Fruit fly (Drosophila melanogaster) whole organism, pupa: Measurements from ENCODE around the gene CG31454.

Source experiments
- CG10348 ChIP-seq: fragments of 200-800 bp; sonication (Bioruptor generic); IDR thresholded peaks from 2 replicates; pipeline ENCODE4 v1.3.6; 2022; ENCODE audit warnings: missing biosample characterization, missing genetic modification characterization
- CG12605 ChIP-seq: fragments of 200-800 bp; sonication (Bioruptor generic); IDR thresholded peaks from 2 replicates; pipeline ENCODE4 v1.3.6; 2022; ENCODE audit warnings: missing biosample characterization, missing genetic modification characterization
- CG17806 ChIP-seq: fragments of 200-800 bp; sonication (Bioruptor generic); optimal IDR thresholded peaks from 2 replicates; lab custom pipeline; 2018; ENCODE audit warnings: missing biosample characterization, mild to moderate bottlenecking, missing genetic modification characterization, moderate library complexity
- CG32121 ChIP-seq: fragments of 200-800 bp; sonication (Bioruptor generic); IDR thresholded peaks from 2 replicates; pipeline ENCODE4 v1.3.6; 2022; ENCODE audit warnings: missing biosample characterization, missing genetic modification characterization
- CG34367 ChIP-seq: fragments of 200-800 bp; sonication (Bioruptor generic); optimal IDR thresholded peaks from 2 replicates; lab custom pipeline; 2018; ENCODE audit warnings: missing biosample characterization, mild to moderate bottlenecking, missing genetic modification characterization
- CG9948 ChIP-seq: fragments of 200-800 bp; sonication (Bioruptor generic); optimal IDR thresholded peaks from 2 replicates; lab custom pipeline; 2018; ENCODE audit warnings: missing biosample characterization, mild to moderate bottlenecking, missing genetic modification characterization, moderate library complexity
- D1 ChIP-seq: fragments of 200-800 bp; sonication (Bioruptor generic); optimal IDR thresholded peaks from 2 replicates; lab custom pipeline; 2018; ENCODE audit warnings: missing biosample characterization, mild to moderate bottlenecking, missing genetic modification characterization, moderate library complexity
- EcR ChIP-seq: fragments of 200-800 bp; sonication (Bioruptor generic); optimal IDR thresholded peaks from 3 replicates; lab custom pipeline; 2019; ENCODE audit warnings: missing biosample characterization, missing genetic modification characterization, mild to moderate bottlenecking, moderate library complexity, missing genetic modification reagents
- Pif1A ChIP-seq: fragments of 200-800 bp; sonication (Bioruptor generic); optimal IDR thresholded peaks from 3 replicates; lab custom pipeline; 2016; ENCODE audit warnings: missing biosample characterization, missing genetic modification characterization
- Pif1B ChIP-seq: fragments of 200-800 bp; sonication (Bioruptor generic); optimal IDR thresholded peaks from 3 replicates; lab custom pipeline; 2016; ENCODE audit warnings: missing biosample characterization, missing genetic modification characterization
- Snoo ChIP-seq: fragments of 200-800 bp; sonication (Bioruptor generic); optimal IDR thresholded peaks from 3 replicates; lab custom pipeline; 2017; ENCODE audit warnings: missing biosample characterization, mild to moderate bottlenecking, missing genetic modification characterization, inconsistent platforms
- rn ChIP-seq: fragments of 200-800 bp; sonication (Bioruptor generic); IDR thresholded peaks from 2 replicates; pipeline ENCODE4 v1.3.6; 2022; ENCODE audit warnings: missing biosample characterization, missing genetic modification characterization

- no peak for TF ChIP-seq Pif1A (GFP tag; lab: Kevin White, UChicago)
- no peak for TF ChIP-seq rn (GFP tag; lab: Robert Waterston, UW)
- TF ChIP-seq CG10348 (GFP tag; lab: Robert Waterston, UW): no peak
- TF ChIP-seq CG9948 (tag; lab: Kevin White, UChicago): no peak
- no peak for TF ChIP-seq Pif1B (GFP tag; lab: Kevin White, UChicago)
- TF ChIP-seq Snoo (tag; lab: Kevin White, UChicago): no peak
- TF ChIP-seq CG17806: no peak
- no peak for TF ChIP-seq CG34367 (tag; lab: Kevin White, UChicago)
- no peak for TF ChIP-seq CG12605 (GFP tag; lab: Robert Waterston, UW)
- TF ChIP-seq D1 (tag; lab: Kevin White, UChicago): no peak
- no peak for TF ChIP-seq EcR
- TF ChIP-seq CG32121 (GFP tag; lab: Robert Waterston, UW): no peak
Measured at dm6 chr3R:8511258-8511657, 10.2 kb upstream of the CG31454 start, which contains the start of gene Or85b.
